Fruit fly (Drosophila melanogaster): ENCODE measurements around the gene Pgam5.

- no peak for TF ChIP-seq tai (GFP tag; optimal IDR thresholded peaks at IDR 0.05)
- no peak for TF ChIP-seq h (GFP tag; optimal IDR thresholded peaks at IDR 0.05)
- TF ChIP-seq Dfd (GFP tag; optimal IDR thresholded peaks at IDR 0.05): no peak
These were observed 27.9 kb downstream of the Pgam5 start for dm6 chrX:1845413-1845951.
